Worm (Caenorhabditis elegans): ENCODE measurements around the gene C55B6.7.

DNA sequence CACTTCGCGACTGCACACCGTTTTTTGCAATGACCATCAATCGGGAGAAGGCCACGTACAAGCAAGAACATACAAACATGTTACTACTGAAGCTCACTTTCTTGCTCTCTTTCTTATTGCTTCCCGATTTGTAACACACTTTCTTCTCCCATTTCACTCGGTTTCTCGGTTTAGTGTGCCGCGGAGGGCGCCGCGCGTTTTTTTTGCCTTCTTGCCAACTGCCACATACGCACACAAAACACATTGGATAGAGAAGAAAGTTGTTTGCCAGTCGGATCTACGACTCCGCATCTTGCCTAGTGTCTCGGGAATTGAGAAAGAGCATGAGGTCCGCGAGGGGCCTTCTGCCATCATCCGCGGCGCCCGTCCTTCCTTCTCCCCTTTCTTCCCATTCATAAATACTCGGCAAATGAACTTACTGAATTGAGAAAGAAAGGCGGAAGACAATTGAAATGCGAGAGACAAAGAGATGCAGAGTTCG, 43.0 kb upstream of the C55B6.7 start:
- TF ChIP-seq W03F9.2 (tag; optimal IDR thresholded peaks at IDR 0.05), result no peak
- TF ChIP-seq him-1 (tag; optimal IDR thresholded peaks at IDR 0.05), result peak; percentile 81
- TF ChIP-seq dao-5 (tag; optimal IDR thresholded peaks at IDR 0.05), result no peak

Measured in whole organism, L4/young adult.